Worm (Caenorhabditis elegans) whole organism, L3 larva: ENCODE results near the gene C36B7.1.

Experiments used
- R02D3.7 ChIP-seq: fragments of 150-350 bp; optimal IDR thresholded peaks from 2 replicates; lab custom pipeline; 2014; ENCODE audit warnings: missing biosample characterization, missing genetic modification characterization
- aly-2 ChIP-seq: fragments of 150-350 bp; optimal IDR thresholded peaks from 2 replicates; lab custom pipeline; 2014; ENCODE audit warnings: missing biosample characterization, missing genetic modification characterization
- ceh-16 ChIP-seq: sonication (generic microtip); optimal IDR thresholded peaks from 2 replicates; lab custom pipeline; 2017; ENCODE audit warnings: missing biosample characterization, missing genetic modification characterization
- ceh-82 ChIP-seq: fragments of 150-350 bp; optimal IDR thresholded peaks from 2 replicates; lab custom pipeline; 2014; ENCODE audit warnings: missing biosample characterization, missing genetic modification characterization
- ceh-9 ChIP-seq: sonication (generic microtip); optimal IDR thresholded peaks from 2 replicates; lab custom pipeline; 2018; ENCODE audit warnings: missing biosample characterization, missing genetic modification characterization
- daf-12 ChIP-seq: fragments of 150-350 bp; optimal IDR thresholded peaks from 2 replicates; lab custom pipeline; 2014; ENCODE audit warnings: missing biosample characterization, missing genetic modification reagents, missing genetic modification characterization
- egl-5 ChIP-seq: fragments of 150-350 bp; optimal IDR thresholded peaks from 2 replicates; lab custom pipeline; 2017; ENCODE audit warnings: missing biosample characterization, missing genetic modification reagents, missing genetic modification characterization, inconsistent platforms
- elt-2 ChIP-seq: sonication (generic microtip); optimal IDR thresholded peaks from 2 replicates; lab custom pipeline; 2016; ENCODE audit warnings: missing genetic modification reagents, mild to moderate bottlenecking, missing genetic modification characterization, missing compliant biosample characterization
- elt-3 ChIP-seq, 3 experiments: fragments of 150-350 bp in 1 of 3; sonication (generic microtip) in 2 of 3; optimal IDR thresholded peaks; 2 replicates in 2 of 3; 4 replicates in 1 of 3; lab custom pipeline; 2014 to 2017; ENCODE audit warnings: missing biosample characterization in 3 of 3, missing genetic modification characterization in 3 of 3
- fkh-10 ChIP-seq: sonication (generic microtip); optimal IDR thresholded peaks from 2 replicates; lab custom pipeline; 2017; ENCODE audit warnings: missing biosample characterization, missing genetic modification reagents, missing genetic modification characterization
- fkh-2 ChIP-seq: fragments of 150-350 bp; optimal IDR thresholded peaks from 2 replicates; lab custom pipeline; 2014; ENCODE audit warnings: missing biosample characterization, missing genetic modification reagents, missing genetic modification characterization
- fos-1 ChIP-seq: fragments of 150-350 bp; optimal IDR thresholded peaks from 2 replicates; lab custom pipeline; 2014; ENCODE audit warnings: missing biosample characterization, missing genetic modification characterization
- jun-1 ChIP-seq: fragments of 150-350 bp; optimal IDR thresholded peaks from 2 replicates; lab custom pipeline; 2014; ENCODE audit warnings: missing biosample characterization, missing genetic modification reagents, missing genetic modification characterization
- lin-15B ChIP-seq: fragments of 150-350 bp; optimal IDR thresholded peaks from 2 replicates; lab custom pipeline; 2014; ENCODE audit warnings: missing biosample characterization, missing genetic modification characterization
- lin-39 ChIP-seq: fragments of 150-350 bp; optimal IDR thresholded peaks from 2 replicates; lab custom pipeline; 2018; ENCODE audit warnings: missing biosample characterization, missing genetic modification reagents, missing genetic modification characterization
- mml-1 ChIP-seq: fragments of 150-350 bp; sonication (generic microtip); optimal IDR thresholded peaks from 3 replicates; lab custom pipeline; 2014; ENCODE audit warnings: missing biosample characterization, missing genetic modification characterization
- nhr-11 ChIP-seq: fragments of 150-350 bp; optimal IDR thresholded peaks from 2 replicates; lab custom pipeline; 2014; ENCODE audit warnings: missing biosample characterization, missing genetic modification characterization
- nhr-23 ChIP-seq: fragments of 150-350 bp; optimal IDR thresholded peaks from 2 replicates; lab custom pipeline; 2014; ENCODE audit warnings: missing biosample characterization, missing genetic modification reagents, missing genetic modification characterization
- nhr-25 ChIP-seq: sonication (generic microtip); optimal IDR thresholded peaks from 2 replicates; lab custom pipeline; 2017; ENCODE audit warnings: missing biosample characterization, missing genetic modification characterization
- nhr-28 ChIP-seq: fragments of 150-350 bp; optimal IDR thresholded peaks from 2 replicates; lab custom pipeline; 2014; ENCODE audit warnings: missing biosample characterization, missing genetic modification characterization
- nhr-43 ChIP-seq: sonication (generic microtip); optimal IDR thresholded peaks from 2 replicates; lab custom pipeline; 2016; ENCODE audit warnings: mild to moderate bottlenecking, missing genetic modification characterization, missing compliant biosample characterization; ENCODE audit not compliant: poor library complexity, severe bottlenecking
- nhr-77 ChIP-seq: fragments of 150-350 bp; optimal IDR thresholded peaks from 2 replicates; lab custom pipeline; 2014; ENCODE audit warnings: missing biosample characterization, missing genetic modification characterization
- pha-4 ChIP-seq: fragments of 150-350 bp; optimal IDR thresholded peaks from 2 replicates; lab custom pipeline; 2014; ENCODE audit warnings: missing biosample characterization, missing genetic modification reagents, missing genetic modification characterization
- pqm-1 ChIP-seq: fragments of 150-350 bp; optimal IDR thresholded peaks from 2 replicates; lab custom pipeline; 2017; ENCODE audit warnings: missing biosample characterization, missing genetic modification characterization, inconsistent platforms
- snpc-4 ChIP-seq: fragments of 150-350 bp; optimal IDR thresholded peaks from 2 replicates; lab custom pipeline; 2014; ENCODE audit warnings: missing biosample characterization, missing genetic modification characterization
- tbx-2 ChIP-seq: sonication (generic microtip); optimal IDR thresholded peaks from 2 replicates; lab custom pipeline; 2016; ENCODE audit warnings: mild to moderate bottlenecking, missing genetic modification characterization, missing compliant biosample characterization
- unc-62 ChIP-seq: fragments of 150-350 bp; sonication (generic microtip); optimal IDR thresholded peaks from 4 replicates; lab custom pipeline; 2014; ENCODE audit warnings: missing biosample characterization, missing genetic modification reagents, missing genetic modification characterization
- zag-1 ChIP-seq: fragments of 150-350 bp; optimal IDR thresholded peaks from 2 replicates; lab custom pipeline; 2014; ENCODE audit warnings: missing biosample characterization, missing genetic modification characterization

The C36B7.1 gene

DNA sequence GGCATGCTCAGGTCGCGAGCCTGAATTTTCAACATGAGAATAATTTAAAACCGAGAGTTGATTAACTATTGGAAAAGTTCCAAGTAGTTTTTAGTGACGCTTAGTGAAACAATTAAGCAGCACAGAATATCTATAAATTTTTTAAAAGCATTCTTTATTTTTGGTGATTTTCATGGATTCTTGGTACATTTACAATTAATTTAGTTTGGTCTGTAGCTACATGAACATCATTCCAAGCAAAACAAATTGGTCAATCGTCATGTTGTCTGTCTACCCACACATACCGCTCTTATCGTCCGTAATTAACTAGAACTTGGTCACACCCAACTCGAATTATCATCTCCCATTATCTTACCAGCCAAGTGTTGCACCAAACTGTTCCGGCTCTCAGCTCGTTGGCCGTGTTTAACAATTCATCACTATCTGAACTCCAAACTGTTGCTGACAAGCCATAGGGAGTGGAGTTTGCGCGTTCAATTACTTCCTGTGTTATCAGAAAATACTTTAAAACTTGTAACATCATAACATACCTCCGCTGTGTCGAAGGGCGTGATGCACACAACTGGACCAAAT lies 28.1 kb downstream of the C36B7.1 start:
- no peak for TF ChIP-seq mml-1
- TF ChIP-seq elt-2 (tag; lab: Kevin White, UChicago): peak; percentile 16

- TF ChIP-seq aly-2: no peak
- no peak for TF ChIP-seq lin-15B (tag; lab: Kevin White, UChicago)
- TF ChIP-seq fkh-2: no peak
- TF ChIP-seq nhr-25 (tag; lab: Kevin White, UChicago): peak; percentile 62
- peak; percentile 22 for TF ChIP-seq pqm-1 (tag; lab: Kevin White, UChicago)
- TF ChIP-seq daf-12 (tag; lab: Kevin White, UChicago): no peak
Measured at ce11 chrX:7143515-7143914, 30.8 kb downstream of the C36B7.1 start, which contains the start of gene alh-10. alh-10 (minus strand) TSS chrX:7143641.

DNA sequence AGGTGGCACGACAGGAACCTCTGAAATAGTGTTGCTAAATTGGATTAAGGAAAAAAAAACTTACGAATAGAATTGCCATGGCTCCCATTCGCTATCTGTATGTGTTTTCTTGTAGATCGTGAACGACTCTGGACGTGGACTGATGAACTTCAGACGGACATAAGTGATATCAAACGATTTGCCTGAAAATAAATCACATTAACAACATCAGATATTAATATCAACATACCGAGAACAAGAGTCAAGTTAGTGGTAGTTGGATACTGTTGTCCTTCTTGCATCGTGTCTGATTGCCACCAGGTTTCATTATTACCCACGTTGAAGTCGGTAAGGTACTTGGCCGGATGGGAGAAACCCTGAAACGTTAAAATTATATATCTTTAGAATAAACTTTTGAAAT lies 37.0 kb downstream of the C36B7.1 start:
- TF ChIP-seq lin-39: no peak
- TF ChIP-seq ceh-82 (tag; lab: Kevin White, UChicago): no peak
- no peak for TF ChIP-seq tbx-2
- TF ChIP-seq snpc-4: no peak
- no peak for TF ChIP-seq R02D3.7 (tag; lab: Kevin White, UChicago)
- no peak for TF ChIP-seq jun-1 (tag; lab: Kevin White, UChicago)
- TF ChIP-seq nhr-11 (tag; lab: Kevin White, UChicago): no peak
- TF ChIP-seq ceh-16 (tag; lab: Kevin White, UChicago): no peak
- TF ChIP-seq nhr-23: no peak
- no peak for TF ChIP-seq fkh-10 (GFP tag; lab: Kevin White, UChicago)
- TF ChIP-seq elt-2 (tag; lab: Kevin White, UChicago): no peak
- TF ChIP-seq zag-1 (tag; lab: Kevin White, UChicago): no peak
- no peak for TF ChIP-seq fos-1
- TF ChIP-seq nhr-28 (tag; lab: Kevin White, UChicago): no peak
- no peak for TF ChIP-seq nhr-77
- TF ChIP-seq, all 47 proteins: peak for 0

DNA sequence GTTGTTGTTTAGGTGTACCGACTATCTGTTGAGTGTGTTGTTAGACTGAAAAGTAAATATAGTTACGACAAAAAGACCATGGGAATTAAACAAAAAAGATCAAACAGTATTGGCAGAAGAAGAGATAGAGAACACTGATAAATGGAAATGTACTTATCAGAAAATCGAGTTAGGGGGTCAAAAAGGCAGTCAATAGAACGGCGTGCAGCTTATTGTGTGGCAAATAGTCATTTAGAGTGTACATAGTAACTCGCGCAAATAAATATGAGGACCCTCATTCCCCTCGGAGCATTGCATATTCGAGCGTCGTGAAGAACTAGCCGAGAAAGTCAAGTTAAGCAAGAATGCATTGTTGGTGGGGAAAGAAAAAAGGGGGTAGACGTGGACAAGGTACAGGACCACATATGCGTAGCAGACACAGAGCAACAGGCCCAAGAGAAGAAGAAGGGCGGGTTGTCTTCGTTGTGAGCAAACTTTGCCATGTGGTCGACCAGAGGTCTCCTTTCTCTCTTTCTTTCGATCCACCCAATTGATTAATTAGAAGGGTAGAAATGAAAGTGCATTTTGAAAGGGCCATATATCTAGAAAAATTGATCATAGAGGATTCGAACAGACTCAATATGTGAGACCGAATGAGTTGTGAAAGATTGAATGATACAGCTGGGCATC lies 38.6 kb downstream of the C36B7.1 start, which contains the start of gene lam-2:
Gene lam-2 (minus strand): TSS at position 51 of the 669 bp plus-strand sequence.
- TF ChIP-seq pha-4 (tag; lab: Kevin White, UChicago): peak; percentile 8
- TF ChIP-seq elt-3 (tag; optimal IDR thresholded peaks at IDR 0.05; lab: Kevin White, UChicago): no peak
- TF ChIP-seq, all 47 proteins: peak for 1

- TF ChIP-seq nhr-23 (no peak), fkh-10 (GFP tag; lab: Kevin White, UChicago) (no peak), nhr-43 (tag; lab: Kevin White, UChicago) (no peak), unc-62 (GFP tag; lab: Kevin White, UChicago) (no peak), ceh-82 (tag; lab: Kevin White, UChicago) (no peak), pha-4 (tag; lab: Kevin White, UChicago) (no peak), zag-1 (tag; lab: Kevin White, UChicago) (no peak)
Measured at ce11 chrX:7151976-7152528, 39.4 kb downstream of the C36B7.1 start.

ce11 chrX:7153460-7153859 lies 40.8 kb downstream of the C36B7.1 start:
- TF ChIP-seq R02D3.7 (tag; lab: Kevin White, UChicago): no peak
- TF ChIP-seq egl-5 (tag; lab: Kevin White, UChicago): peak; percentile 25

DNA sequence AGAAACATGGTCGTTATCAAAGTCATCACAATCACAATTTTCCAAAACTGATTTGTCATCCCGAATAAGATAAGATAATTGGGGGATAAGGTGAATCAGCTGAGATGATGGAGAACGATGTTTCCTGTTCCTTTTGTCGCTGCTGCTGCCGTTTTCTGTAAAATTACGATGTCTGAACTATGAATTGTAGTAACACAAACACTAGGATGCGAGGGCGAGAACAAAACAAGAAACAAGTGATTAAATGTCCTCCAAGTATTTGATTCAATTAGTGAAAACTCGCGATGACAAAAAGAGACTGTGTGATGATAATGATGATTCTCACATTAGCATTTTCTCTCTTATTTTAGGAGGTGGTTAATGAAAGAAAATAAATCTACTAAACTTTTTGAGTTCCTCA lies 43.2 kb downstream of the C36B7.1 start, which contains the start of gene C54D1.7:
Gene C54D1.7 (minus strand): TSS at position 157 of the 400 bp plus-strand sequence.
- TF ChIP-seq elt-3 (tag; optimal IDR thresholded peaks at IDR 0.05; lab: Kevin White, UChicago): peak in 2 of 3 experiments; percentile 47 to 57
- TF ChIP-seq ceh-9: no peak
- TF ChIP-seq, all 47 proteins: peak for 1
